Worm (Caenorhabditis elegans): ENCODE results near the gene trxr-1.

The trxr-1 gene

DNA sequence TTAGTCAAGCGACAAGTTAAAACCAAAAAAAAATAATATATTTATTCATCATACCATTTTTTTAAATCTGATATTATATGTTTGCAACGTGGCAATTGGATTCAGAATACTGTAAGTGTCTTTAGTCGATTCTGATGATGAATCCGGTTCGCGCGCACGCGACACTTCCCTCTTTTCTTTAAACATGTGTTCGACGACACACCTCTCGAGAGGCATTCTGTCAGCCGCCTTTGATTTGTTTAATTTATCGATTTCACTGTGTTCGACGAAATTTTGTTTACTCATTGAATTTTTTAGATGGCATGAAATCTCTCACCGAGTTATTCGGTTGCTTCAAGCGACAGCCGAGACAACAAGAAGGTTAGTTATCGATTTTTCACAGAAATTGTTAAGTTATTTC, at the start of gene trxr-1:
Gene trxr-1, plus strand, starts transcription at position 227 of the 400 bp plus-strand sequence.
- no peak for TF ChIP-seq dao-5 (tag; optimal IDR thresholded peaks at IDR 0.05)

DNA sequence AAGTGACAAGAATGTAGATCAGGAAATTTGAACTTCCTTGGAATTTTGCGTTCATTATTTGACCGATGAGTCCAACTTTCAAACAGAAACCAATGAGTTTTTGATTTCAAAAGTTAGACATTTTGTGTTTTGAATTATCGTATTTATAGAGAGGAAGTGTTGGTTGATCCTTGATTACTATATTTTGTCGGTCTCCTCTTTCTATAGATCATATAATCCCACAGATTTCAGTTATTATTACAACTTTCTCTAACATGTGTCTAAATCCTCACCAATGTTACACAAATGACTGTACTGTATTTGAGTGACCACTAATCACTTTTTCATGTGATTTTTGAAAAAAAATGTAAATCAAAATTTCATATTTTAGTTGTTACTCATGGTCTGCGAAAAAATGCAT, 47.2 kb upstream of the trxr-1 start, which contains the start of gene B0478.3:
Gene B0478.3, minus strand, starts transcription at position 101 of the 400 bp plus-strand sequence.
- no peak for TF ChIP-seq W03F9.2 (tag; optimal IDR thresholded peaks at IDR 0.05)
- TF ChIP-seq dao-5 (tag; optimal IDR thresholded peaks at IDR 0.05): no peak
- TF ChIP-seq him-1 (tag; optimal IDR thresholded peaks at IDR 0.05): no peak

DNA sequence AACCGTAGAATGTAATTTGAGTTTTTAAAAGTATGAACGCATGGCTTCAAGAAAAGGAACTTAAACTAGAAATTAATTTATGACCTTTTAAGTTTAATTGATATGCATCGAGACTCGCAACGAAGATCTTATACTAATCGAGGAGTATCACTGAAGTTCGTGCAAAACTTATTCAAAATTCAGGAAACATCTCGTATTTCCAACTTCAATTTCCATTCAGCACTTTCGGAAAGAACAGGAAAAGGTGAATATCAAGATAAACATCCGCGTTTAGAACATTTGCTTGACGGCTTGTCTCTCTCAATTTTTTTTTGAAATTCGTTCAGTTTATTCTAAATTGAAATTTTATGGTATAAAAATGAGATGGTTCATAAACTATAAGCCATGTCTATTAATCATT, 46.6 kb upstream of the trxr-1 start, which contains the start of gene ZK381.2:
Gene ZK381.2, plus strand, starts transcription at position 301 of the 400 bp plus-strand sequence.
- TF ChIP-seq dao-5 (tag; optimal IDR thresholded peaks at IDR 0.05): no peak
- no peak for TF ChIP-seq W03F9.2 (tag; optimal IDR thresholded peaks at IDR 0.05)
- no peak for TF ChIP-seq him-1 (tag; optimal IDR thresholded peaks at IDR 0.05)

DNA sequence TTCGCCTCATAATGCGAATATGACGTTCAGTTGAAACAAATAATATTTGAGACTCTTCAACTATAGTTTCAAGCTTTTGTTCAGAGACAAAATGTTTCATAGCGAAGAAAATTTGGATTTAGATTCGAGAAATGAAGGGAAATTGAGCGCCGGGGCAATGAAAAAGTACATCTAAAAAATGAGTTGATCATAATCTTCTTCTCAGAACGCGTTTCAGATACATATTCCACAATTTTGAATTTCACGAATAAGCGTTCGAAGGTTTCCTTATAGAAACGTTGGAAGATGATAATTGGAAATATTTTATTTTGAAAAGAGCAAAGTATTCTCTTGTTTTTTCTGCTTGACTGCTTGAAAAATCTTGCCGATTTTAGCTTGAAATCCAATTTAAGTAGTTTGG, 41.5 kb upstream of the trxr-1 start, which contains the start of gene ZK381.8:
Gene ZK381.8, minus strand, starts transcription at position 101 of the 400 bp plus-strand sequence.
- TF ChIP-seq him-1 (tag; optimal IDR thresholded peaks at IDR 0.05): no peak
- no peak for TF ChIP-seq W03F9.2 (tag; optimal IDR thresholded peaks at IDR 0.05)
- TF ChIP-seq dao-5 (tag; optimal IDR thresholded peaks at IDR 0.05): no peak

DNA sequence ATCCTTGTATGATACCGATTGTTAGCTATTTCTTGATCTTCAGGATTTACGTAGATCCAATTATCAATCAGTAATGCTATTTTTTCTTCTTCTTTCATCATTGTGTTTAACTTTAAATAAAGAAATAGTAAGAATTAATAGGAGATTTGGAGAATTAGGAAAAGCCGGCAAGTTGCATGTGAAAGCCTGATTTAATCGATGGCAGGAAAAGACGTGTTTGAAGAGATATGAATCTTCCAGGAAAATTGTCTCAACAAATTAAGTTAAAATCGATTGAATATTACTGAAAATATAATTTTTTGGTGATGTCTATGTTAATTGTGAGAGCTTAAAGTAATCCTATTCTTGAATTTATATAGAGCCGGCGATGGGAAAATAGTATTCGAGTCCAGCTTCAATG, 40.5 kb upstream of the trxr-1 start, which contains the start of gene ZK381.62:
Gene ZK381.62, minus strand, starts transcription at position 101 of the 400 bp plus-strand sequence.
- TF ChIP-seq him-1 (tag; optimal IDR thresholded peaks at IDR 0.05): no peak
- TF ChIP-seq dao-5 (tag; optimal IDR thresholded peaks at IDR 0.05): no peak
- no peak for TF ChIP-seq W03F9.2 (tag; optimal IDR thresholded peaks at IDR 0.05)

DNA sequence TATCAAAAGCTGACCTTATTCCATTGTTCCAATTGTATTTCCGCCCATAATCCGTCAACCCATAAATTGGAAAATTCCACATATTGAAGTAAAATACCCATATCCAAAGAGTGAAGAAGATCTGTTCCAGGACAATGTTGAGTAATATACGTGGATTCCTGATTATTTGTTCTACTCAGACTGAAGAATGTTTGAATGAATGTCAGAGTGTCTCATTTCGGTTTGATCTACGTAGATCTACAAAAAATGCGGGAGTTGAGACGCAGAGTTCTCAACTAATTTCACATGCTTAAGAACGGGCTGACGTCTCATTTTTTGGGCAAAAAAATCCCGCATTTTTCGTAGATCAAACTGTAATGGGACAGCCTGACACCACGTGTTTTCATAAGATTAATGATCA, 39.3 kb upstream of the trxr-1 start, which contains the start of gene nhr-249:
Gene nhr-249, minus strand, starts transcription at position 101 of the 400 bp plus-strand sequence.
- no peak for TF ChIP-seq dao-5 (tag; optimal IDR thresholded peaks at IDR 0.05)
- no peak for TF ChIP-seq W03F9.2 (tag; optimal IDR thresholded peaks at IDR 0.05)
- no peak for TF ChIP-seq him-1 (tag; optimal IDR thresholded peaks at IDR 0.05)

DNA sequence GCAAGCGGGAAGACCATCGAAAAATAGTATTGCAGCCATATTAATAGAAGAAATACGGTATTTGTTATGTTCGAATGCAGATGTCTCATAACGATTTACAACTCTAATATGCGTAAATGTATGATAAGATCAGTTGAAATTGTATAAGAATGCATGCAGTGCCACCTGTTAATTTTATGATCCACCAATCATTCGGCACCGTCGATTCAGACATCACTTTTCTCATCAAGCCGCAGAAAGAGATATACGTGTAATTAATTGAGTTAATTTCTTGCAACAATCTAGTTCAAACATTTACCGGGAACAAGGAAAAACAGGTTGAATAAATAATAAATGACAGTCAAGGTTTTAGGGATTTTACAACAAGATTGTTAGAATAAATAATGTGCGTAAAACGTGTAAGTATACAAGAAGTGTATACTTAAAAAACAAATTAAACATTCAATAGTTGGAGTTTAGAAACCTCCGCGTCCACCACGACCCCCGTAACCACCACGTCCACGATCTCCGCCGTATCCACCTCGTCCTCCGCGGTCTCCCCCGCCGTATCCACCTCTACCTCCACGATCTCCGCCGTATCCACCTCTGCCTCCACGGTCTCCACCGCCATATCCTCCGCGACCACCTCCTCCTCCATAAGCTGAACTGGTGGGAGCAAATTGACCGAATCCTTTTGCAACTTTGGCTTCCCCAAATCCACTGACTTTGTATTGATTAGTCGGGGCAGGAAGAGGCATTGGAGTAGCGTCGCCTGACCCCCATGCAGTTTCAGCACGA, 37.4 kb upstream of the trxr-1 start:
- TF ChIP-seq dao-5 (tag; optimal IDR thresholded peaks at IDR 0.05): no peak
- TF ChIP-seq W03F9.2 (tag; optimal IDR thresholded peaks at IDR 0.05): no peak
- no peak for TF ChIP-seq him-1 (tag; optimal IDR thresholded peaks at IDR 0.05)

DNA sequence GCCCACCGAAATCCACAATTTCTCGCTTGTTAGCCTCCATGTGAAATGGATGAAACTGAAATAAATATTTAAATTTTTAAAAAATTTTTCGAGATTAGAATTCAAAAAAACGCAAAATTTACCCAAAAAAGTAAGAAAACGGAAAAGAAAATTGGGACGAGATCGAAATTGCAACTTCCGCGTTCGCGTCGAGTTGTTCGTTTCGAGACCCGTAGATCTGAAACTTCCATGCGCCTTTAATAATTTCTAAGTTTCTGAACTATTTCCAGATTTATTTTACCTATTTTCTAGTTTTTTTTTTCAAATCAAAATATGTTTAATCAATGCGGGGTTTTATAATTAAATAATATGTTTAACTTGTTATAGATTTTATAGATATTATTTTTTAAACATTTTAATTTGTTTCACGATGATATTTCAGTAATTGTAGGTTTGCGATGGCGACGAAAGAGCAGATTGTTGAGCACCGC, 34.6 kb upstream of the trxr-1 start, which contains the start of the genes pgl-1 and him-3:
Gene pgl-1, minus strand, starts transcription at position 230 of the 470 bp plus-strand sequence.
Gene him-3, plus strand, starts transcription at position 420 of the 470 bp plus-strand sequence.
- TF ChIP-seq dao-5 (tag; optimal IDR thresholded peaks at IDR 0.05): no peak
- no peak for TF ChIP-seq him-1 (tag; optimal IDR thresholded peaks at IDR 0.05)
- TF ChIP-seq W03F9.2 (tag; optimal IDR thresholded peaks at IDR 0.05): no peak

DNA sequence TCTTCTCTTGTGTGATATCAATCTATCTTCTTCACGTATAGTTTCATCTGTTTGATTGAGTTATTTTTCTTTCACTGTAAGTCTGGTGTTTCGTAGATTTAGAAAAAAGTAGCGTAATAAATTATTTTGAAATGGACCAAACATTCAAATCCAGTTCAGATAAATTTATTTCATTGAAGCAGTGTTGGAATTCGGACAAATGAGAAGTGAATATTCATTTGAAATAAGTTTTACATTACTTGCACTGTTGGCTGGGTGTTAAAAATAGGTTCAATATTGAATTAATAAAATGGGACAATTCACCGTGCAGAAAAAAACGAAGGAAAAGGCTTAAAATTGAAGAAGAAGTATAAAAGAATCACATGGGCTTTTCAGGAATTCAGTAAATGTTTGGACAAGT, 33.1 kb upstream of the trxr-1 start:
- TF ChIP-seq him-1 (tag; optimal IDR thresholded peaks at IDR 0.05) (no peak), W03F9.2 (tag; optimal IDR thresholded peaks at IDR 0.05) (no peak), dao-5 (tag; optimal IDR thresholded peaks at IDR 0.05) (no peak)

DNA sequence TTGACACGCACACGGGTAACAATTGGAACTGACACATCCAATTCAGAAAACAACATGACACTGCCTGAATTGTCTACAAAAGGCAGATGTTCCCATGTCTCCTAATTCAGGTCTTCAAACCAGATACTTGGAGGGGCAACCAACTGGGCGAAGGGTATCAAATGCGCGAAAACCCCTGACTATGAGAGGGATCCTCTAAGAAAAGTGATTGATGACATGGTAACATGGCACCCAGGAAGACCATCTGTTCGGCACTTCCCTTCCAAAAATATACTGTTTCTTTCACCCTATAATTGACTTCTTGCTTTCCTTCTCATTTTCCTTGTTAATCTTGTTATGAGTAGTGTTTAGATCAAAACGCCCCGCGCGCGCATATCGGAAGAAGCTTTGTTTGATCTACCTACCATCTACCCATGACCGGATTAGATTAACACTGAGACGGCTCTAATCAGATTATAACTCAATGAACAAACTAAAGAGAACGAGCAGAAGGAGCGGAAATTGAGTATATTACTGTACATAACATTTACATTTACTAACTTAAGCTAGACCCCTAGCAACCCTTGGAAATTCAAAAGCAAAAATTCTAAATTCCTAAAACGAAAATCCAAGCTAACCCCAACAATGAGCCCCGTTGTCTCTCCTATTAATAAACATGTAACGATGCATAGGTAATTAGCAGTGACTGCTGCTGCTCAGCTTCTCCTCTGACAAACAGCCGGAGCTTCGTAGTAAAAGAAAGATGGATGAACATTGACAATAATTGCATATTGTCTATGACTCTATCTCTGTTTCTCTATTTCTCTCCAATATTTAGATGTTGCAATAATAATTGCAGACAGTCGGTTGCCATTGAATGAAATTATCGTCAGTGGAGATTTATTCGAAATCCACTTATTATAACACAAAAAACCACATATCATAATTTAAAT, 27.0 kb upstream of the trxr-1 start:
- no peak for TF ChIP-seq him-1 (tag; optimal IDR thresholded peaks at IDR 0.05)
- no peak for TF ChIP-seq dao-5 (tag; optimal IDR thresholded peaks at IDR 0.05)
- no peak for TF ChIP-seq W03F9.2 (tag; optimal IDR thresholded peaks at IDR 0.05)

DNA sequence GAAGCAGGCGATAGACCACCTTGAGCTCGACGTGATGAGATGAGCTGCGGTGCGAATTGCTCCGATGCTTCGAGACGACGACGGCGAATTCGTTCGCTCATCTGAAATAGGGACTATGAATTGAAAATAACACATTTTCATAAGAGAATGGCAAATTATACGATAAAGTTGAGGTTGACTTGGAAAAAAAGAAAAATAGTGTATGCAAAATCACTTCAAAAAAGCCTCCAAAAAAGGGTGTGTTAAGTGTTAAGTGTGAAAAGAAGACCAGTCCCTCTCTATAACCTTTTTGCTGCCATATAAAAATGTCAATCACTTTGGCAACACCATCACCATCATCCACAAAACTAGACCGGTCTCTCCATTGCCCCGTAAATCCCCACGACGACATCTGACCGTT, 24.9 kb upstream of the trxr-1 start, which contains the start of gene prkl-1:
Gene prkl-1, minus strand, starts transcription at position 101 of the 400 bp plus-strand sequence.
- TF ChIP-seq W03F9.2 (tag; optimal IDR thresholded peaks at IDR 0.05): no peak
- TF ChIP-seq dao-5 (tag; optimal IDR thresholded peaks at IDR 0.05): no peak
- TF ChIP-seq him-1 (tag; optimal IDR thresholded peaks at IDR 0.05): no peak

DNA sequence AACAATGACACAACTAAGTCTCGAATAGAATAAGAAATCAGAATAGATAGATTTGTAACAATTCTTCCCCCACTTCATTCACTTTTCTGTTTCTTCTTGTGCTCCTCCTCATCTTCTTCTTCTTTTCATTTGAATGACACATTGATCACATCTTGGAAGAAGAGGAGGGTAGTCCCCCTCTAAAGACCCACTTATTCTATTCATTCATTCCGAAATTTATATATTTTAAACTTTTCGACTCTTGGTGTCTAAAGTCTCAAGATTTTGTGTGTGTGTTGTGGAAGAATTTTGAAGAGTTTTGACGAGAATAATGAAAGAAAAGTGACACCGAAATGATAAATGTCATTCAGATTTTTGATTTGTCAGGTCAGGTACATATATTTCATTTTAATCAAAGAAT, 20.7 kb upstream of the trxr-1 start:
- TF ChIP-seq him-1 (tag; optimal IDR thresholded peaks at IDR 0.05) (no peak), dao-5 (tag; optimal IDR thresholded peaks at IDR 0.05) (no peak), W03F9.2 (tag; optimal IDR thresholded peaks at IDR 0.05) (no peak)

DNA sequence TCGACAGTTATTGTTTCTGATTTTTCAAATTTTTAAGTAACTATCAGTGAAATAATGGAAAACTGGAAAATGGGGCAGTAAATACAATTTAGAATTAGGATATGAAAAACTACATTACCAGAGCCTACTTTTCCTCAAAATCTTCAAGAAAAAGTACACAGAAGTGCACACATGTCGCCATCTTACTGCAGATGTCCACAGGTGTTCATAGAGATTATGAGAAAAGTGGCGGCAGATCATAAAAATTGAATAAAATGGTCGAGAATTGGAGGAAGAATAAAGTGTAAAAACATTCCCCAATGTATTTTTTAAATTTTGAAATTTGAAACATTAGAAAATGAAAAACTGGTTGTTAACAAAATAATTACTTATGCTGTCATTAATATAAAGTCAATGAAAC, 13.8 kb upstream of the trxr-1 start:
- TF ChIP-seq him-1 (tag; optimal IDR thresholded peaks at IDR 0.05) (no peak), W03F9.2 (tag; optimal IDR thresholded peaks at IDR 0.05) (no peak), dao-5 (tag; optimal IDR thresholded peaks at IDR 0.05) (no peak)

All from whole organism, L4/young adult.